Worm (Caenorhabditis elegans) whole organism, late embryonic: ENCODE measurements around the gene gem-4.

ENCODE experiments used
- C08G9.2 ChIP-seq: sonication (generic microtip); optimal IDR thresholded peaks from 2 replicates; lab custom pipeline; 2016; ENCODE audit warnings: mild to moderate bottlenecking, missing genetic modification characterization, moderate library complexity, missing compliant biosample characterization
- C38D4.7 ChIP-seq: fragments of 200-800 bp; sonication (Bioruptor generic); optimal IDR thresholded peaks from 2 replicates; lab custom pipeline; 2018; ENCODE audit warnings: mild to moderate bottlenecking, missing genetic modification characterization, moderate library complexity, missing compliant biosample characterization
- K02D7.2 ChIP-seq: sonication (generic microtip); optimal IDR thresholded peaks from 2 replicates; lab custom pipeline; 2017; ENCODE audit warnings: mild to moderate bottlenecking, missing genetic modification characterization, missing compliant biosample characterization
- K09A11.1 ChIP-seq: sonication (generic microtip); optimal IDR thresholded peaks from 2 replicates; lab custom pipeline; 2017; ENCODE audit warnings: antibody characterized with exemption, mild to moderate bottlenecking, missing genetic modification characterization, missing compliant biosample characterization; ENCODE audit not compliant: insufficient read depth
- ahr-1 ChIP-seq: sonication (generic microtip); optimal IDR thresholded peaks from 2 replicates; lab custom pipeline; 2016; ENCODE audit warnings: missing genetic modification characterization, missing compliant biosample characterization
- ama-1 ChIP-seq: fragments of 150-350 bp; optimal IDR thresholded peaks from 2 replicates; lab custom pipeline; 2014
- ceh-18 ChIP-seq: sonication (generic microtip); optimal IDR thresholded peaks from 2 replicates; lab custom pipeline; 2016; ENCODE audit warnings: missing genetic modification characterization, missing compliant biosample characterization
- ceh-19 ChIP-seq: fragments of 200-800 bp; sonication (Bioruptor generic); optimal IDR thresholded peaks from 2 replicates; lab custom pipeline; 2018; ENCODE audit warnings: mild to moderate bottlenecking, missing genetic modification characterization, missing compliant biosample characterization
- ceh-24 ChIP-seq: sonication (generic microtip); optimal IDR thresholded peaks from 2 replicates; lab custom pipeline; 2016; ENCODE audit warnings: mild to moderate bottlenecking, missing genetic modification characterization, missing compliant biosample characterization
- ceh-30 ChIP-seq: fragments of 150-350 bp; optimal IDR thresholded peaks from 2 replicates; lab custom pipeline; 2014; ENCODE audit warnings: missing biosample characterization, missing genetic modification characterization
- ceh-45 ChIP-seq: fragments of 200-800 bp; sonication (Bioruptor generic); IDR thresholded peaks from 2 replicates; pipeline ENCODE4 v1.3.6; 2022; ENCODE audit warnings: missing genetic modification reagents, missing genetic modification characterization, missing compliant biosample characterization
- ceh-48 ChIP-seq: sonication (generic microtip); optimal IDR thresholded peaks from 2 replicates; lab custom pipeline; 2016; ENCODE audit warnings: missing genetic modification characterization, inconsistent platforms, missing compliant biosample characterization
- ceh-9 ChIP-seq: sonication (generic microtip); optimal IDR thresholded peaks from 2 replicates; lab custom pipeline; 2016; ENCODE audit warnings: mild to moderate bottlenecking, missing genetic modification characterization, inconsistent platforms, missing compliant biosample characterization
- che-1 ChIP-seq: sonication (generic microtip); optimal IDR thresholded peaks from 2 replicates; lab custom pipeline; 2016; ENCODE audit warnings: mild to moderate bottlenecking, missing genetic modification characterization, missing compliant biosample characterization
- dmd-4 ChIP-seq: sonication (generic microtip); optimal IDR thresholded peaks from 2 replicates; lab custom pipeline; 2016; ENCODE audit warnings: borderline replicate concordance, missing genetic modification characterization, missing compliant biosample characterization
- dve-1 ChIP-seq: sonication (generic microtip); optimal IDR thresholded peaks from 2 replicates; lab custom pipeline; 2017; ENCODE audit warnings: antibody characterized with exemption, mild to moderate bottlenecking, missing genetic modification characterization, missing compliant biosample characterization
- elt-4 ChIP-seq: sonication (generic microtip); optimal IDR thresholded peaks from 2 replicates; lab custom pipeline; 2016; ENCODE audit warnings: missing genetic modification characterization, missing compliant biosample characterization
- eyg-1 ChIP-seq: sonication (generic microtip); optimal IDR thresholded peaks from 2 replicates; lab custom pipeline; 2016; ENCODE audit warnings: missing genotype, missing genetic modification characterization, missing compliant biosample characterization
- gmeb-2 ChIP-seq: sonication (generic microtip); optimal IDR thresholded peaks from 2 replicates; lab custom pipeline; 2016; ENCODE audit warnings: missing genetic modification characterization, inconsistent platforms, missing compliant biosample characterization
- hlh-8 ChIP-seq: sonication (generic microtip); optimal IDR thresholded peaks from 2 replicates; lab custom pipeline; 2016; ENCODE audit warnings: missing genotype, missing genetic modification characterization, missing compliant biosample characterization
- mec-3 ChIP-seq: sonication (generic microtip); optimal IDR thresholded peaks from 2 replicates; lab custom pipeline; 2016; ENCODE audit warnings: borderline replicate concordance, missing genetic modification characterization, missing compliant biosample characterization
- nfya-1 ChIP-seq: sonication (generic microtip); optimal IDR thresholded peaks from 2 replicates; lab custom pipeline; 2017; ENCODE audit warnings: missing genetic modification characterization, mild to moderate bottlenecking, missing compliant biosample characterization, antibody characterized with exemption, moderate library complexity
- nhr-11 ChIP-seq: fragments of 150-350 bp; optimal IDR thresholded peaks from 2 replicates; lab custom pipeline; 2014; ENCODE audit warnings: missing biosample characterization, missing genetic modification characterization
- npax-4 ChIP-seq: sonication (generic microtip); optimal IDR thresholded peaks from 2 replicates; lab custom pipeline; 2016; ENCODE audit warnings: missing genetic modification characterization, missing compliant biosample characterization
- pag-3 ChIP-seq: sonication (generic microtip); optimal IDR thresholded peaks from 2 replicates; lab custom pipeline; 2016; ENCODE audit warnings: missing compliant biosample characterization, missing genetic modification characterization, borderline replicate concordance
- pat-9 ChIP-seq: fragments of 200-800 bp; sonication (Bioruptor generic); optimal IDR thresholded peaks from 2 replicates; lab custom pipeline; 2018; ENCODE audit warnings: mild to moderate bottlenecking, missing genetic modification characterization, moderate library complexity, missing compliant biosample characterization
- pax-1 ChIP-seq: fragments of 150-350 bp; optimal IDR thresholded peaks from 2 replicates; lab custom pipeline; 2014; ENCODE audit warnings: missing biosample characterization, missing genetic modification characterization
- pha-2 ChIP-seq: sonication (generic microtip); optimal IDR thresholded peaks from 2 replicates; lab custom pipeline; 2017; ENCODE audit warnings: mild to moderate bottlenecking, missing genetic modification characterization, missing compliant biosample characterization
- pqm-1 ChIP-seq: sonication (generic microtip); optimal IDR thresholded peaks from 2 replicates; lab custom pipeline; 2016; ENCODE audit warnings: missing genetic modification characterization, missing compliant biosample characterization
- pros-1 ChIP-seq: fragments of 150-350 bp; optimal IDR thresholded peaks from 2 replicates; lab custom pipeline; 2014; ENCODE audit warnings: missing biosample characterization, missing genetic modification reagents, missing genetic modification characterization
- ref-2 ChIP-seq: sonication (generic microtip); optimal IDR thresholded peaks from 2 replicates; lab custom pipeline; 2016; ENCODE audit warnings: missing genetic modification characterization, missing compliant biosample characterization
- rnt-1 ChIP-seq: sonication (generic microtip); optimal IDR thresholded peaks from 2 replicates; lab custom pipeline; 2016; ENCODE audit warnings: missing genetic modification characterization, missing compliant biosample characterization
- sdc-2 ChIP-seq: sonication (generic microtip); optimal IDR thresholded peaks from 2 replicates; lab custom pipeline; 2016; ENCODE audit warnings: missing genotype, missing genetic modification characterization, missing compliant biosample characterization
- sox-4 ChIP-seq: sonication (generic microtip); optimal IDR thresholded peaks from 2 replicates; lab custom pipeline; 2017; ENCODE audit warnings: mild to moderate bottlenecking, missing genetic modification characterization, inconsistent platforms, missing compliant biosample characterization
- syd-9 ChIP-seq: sonication (generic microtip); optimal IDR thresholded peaks from 2 replicates; lab custom pipeline; 2016; ENCODE audit warnings: mild to moderate bottlenecking, missing genetic modification characterization, moderate library complexity, missing compliant biosample characterization
- tbx-2 ChIP-seq: sonication (generic microtip); optimal IDR thresholded peaks from 2 replicates; lab custom pipeline; 2016; ENCODE audit warnings: missing genetic modification characterization, missing compliant biosample characterization
- unc-3 ChIP-seq, 2 experiments: fragments of 200-800 bp in 1 of 2; sonication (Bioruptor generic) in 1 of 2; sonication (generic microtip) in 1 of 2; conservative IDR thresholded peaks in 1 of 2; optimal IDR thresholded peaks in 1 of 2; 2 replicates each; pipeline versions ENCODE4 v1.3.6 to Lab custom; 2016 to 2022; ENCODE audit warnings: missing compliant biosample characterization in 2 of 2, missing genetic modification characterization in 2 of 2, missing genetic modification reagents in 1 of 2
- unc-55 ChIP-seq: sonication (generic microtip); optimal IDR thresholded peaks from 2 replicates; lab custom pipeline; 2017; ENCODE audit warnings: missing biosample characterization, missing genetic modification reagents, missing genetic modification characterization
- unc-86 ChIP-seq: sonication (generic microtip); optimal IDR thresholded peaks from 2 replicates; lab custom pipeline; 2016; ENCODE audit warnings: missing genetic modification characterization, missing compliant biosample characterization
- zip-5 ChIP-seq: sonication (generic microtip); optimal IDR thresholded peaks from 2 replicates; lab custom pipeline; 2016; ENCODE audit warnings: missing genetic modification characterization, missing compliant biosample characterization
- ztf-16 ChIP-seq: sonication (generic microtip); optimal IDR thresholded peaks from 2 replicates; lab custom pipeline; 2017; ENCODE audit warnings: missing genetic modification characterization, missing compliant biosample characterization

The gem-4 gene

ce11 chrIV:11738092-11738617, 7.3 kb upstream of the gem-4 start, which contains the start of gene K01A6.7:
Gene K01A6.7, minus strand, starts transcription at chrIV:11738567.
- TF ChIP-seq pat-9 (tag; lab: Kevin White, UChicago) (no peak), gmeb-2 (tag; lab: Kevin White, UChicago) (no peak), ama-1 (lab: Kevin White, UChicago) (no peak), npax-4 (tag; lab: Kevin White, UChicago) (no peak), nfya-1 (tag; lab: Kevin White, UChicago) (no peak), pros-1 (tag; lab: Kevin White, UChicago) (no peak), ahr-1 (tag; lab: Kevin White, UChicago) (no peak), unc-86 (no peak), ceh-19 (GFP tag; lab: Kevin White, UChicago) (no peak), ceh-30 (tag; lab: Kevin White, UChicago) (no peak), mec-3 (tag; lab: Kevin White, UChicago) (no peak)

DNA sequence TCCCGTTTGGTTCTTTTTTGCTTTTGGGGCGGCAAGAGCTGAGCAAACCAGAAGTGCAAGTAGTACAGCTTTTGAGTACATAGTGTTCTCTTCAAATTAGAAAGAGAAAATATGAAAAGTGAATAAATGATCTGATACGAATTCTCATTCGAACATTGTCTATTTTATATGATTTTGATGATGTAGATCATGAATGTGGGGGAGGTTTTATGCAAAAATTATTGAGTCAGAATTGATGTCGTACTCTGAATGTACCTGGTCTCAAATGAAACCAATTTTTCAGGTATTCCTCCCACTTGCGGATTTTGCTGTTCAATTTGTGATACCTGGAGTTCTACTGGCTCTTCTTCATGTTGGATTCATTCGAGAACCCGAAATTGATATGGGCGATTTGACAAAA, 5.2 kb upstream of the gem-4 start, which contains the start of gene K01A6.4:
Gene K01A6.4, minus strand, starts transcription at position 101 of the 400 bp plus-strand sequence.
- TF ChIP-seq syd-9 (tag; lab: Kevin White, UChicago) (no peak), unc-3 (GFP tag; conservative IDR thresholded peaks at IDR 0.05; lab: Robert Waterston, UW) (no peak), unc-3 (tag; optimal IDR thresholded peaks at IDR 0.05; lab: Kevin White, UChicago) (no peak), che-1 (tag; lab: Kevin White, UChicago) (no peak), ceh-19 (GFP tag; lab: Kevin White, UChicago) (no peak), nfya-1 (tag; lab: Kevin White, UChicago) (no peak), K02D7.2 (no peak), dmd-4 (no peak), pros-1 (tag; lab: Kevin White, UChicago) (no peak), ceh-48 (tag; lab: Kevin White, UChicago) (no peak), npax-4 (tag; lab: Kevin White, UChicago) (no peak), rnt-1 (tag; lab: Kevin White, UChicago) (no peak), C38D4.7 (no peak), elt-4 (tag; lab: Kevin White, UChicago) (no peak), eyg-1 (tag; lab: Kevin White, UChicago) (no peak), ceh-24 (tag; lab: Kevin White, UChicago) (no peak), pag-3 (tag; lab: Kevin White, UChicago) (no peak), sdc-2 (tag; lab: Kevin White, UChicago) (no peak), ceh-18 (no peak), C08G9.2 (tag; lab: Kevin White, UChicago) (no peak)

- TF ChIP-seq pha-2 (tag; lab: Kevin White, UChicago) (no peak), unc-55 (no peak), unc-86 (no peak), ztf-16 (tag; lab: Kevin White, UChicago) (no peak), ref-2 (tag; lab: Kevin White, UChicago) (no peak), ceh-45 (GFP tag; lab: Robert Waterston, UW) (no peak), nhr-11 (tag; lab: Kevin White, UChicago) (no peak), pqm-1 (tag; lab: Kevin White, UChicago) (no peak), K09A11.1 (tag; lab: Kevin White, UChicago) (no peak), zip-5 (tag; lab: Kevin White, UChicago) (no peak), npax-4 (tag; lab: Kevin White, UChicago) (no peak), dve-1 (tag; lab: Kevin White, UChicago) (no peak), tbx-2 (tag; lab: Kevin White, UChicago) (no peak), pax-1 (tag; lab: Kevin White, UChicago) (no peak), sox-4 (tag; lab: Kevin White, UChicago) (no peak), hlh-8 (tag; lab: Kevin White, UChicago) (no peak), ceh-9 (tag; lab: Kevin White, UChicago) (no peak)
- TF ChIP-seq, all 69 proteins: peak for 0
These were observed 3.0 kb upstream of the gem-4 start, which contains the start of gene K01A6.5 for ce11 chrIV:11742406-11742805. Gene K01A6.5, plus strand, starts transcription at chrIV:11742706.
